Worm (Caenorhabditis elegans) whole organism, young adult: ENCODE data around the gene ZC155.2.
A peak's percentile ranks its signal among the peaks of the same experiment; 100 is the strongest.

Source experiments
- B0035.1 ChIP-seq: sonication (generic microtip); optimal IDR thresholded peaks from 2 replicates; lab custom pipeline; 2016; ENCODE audit warnings: missing genetic modification characterization, mild to moderate bottlenecking, missing compliant biosample characterization, missing genotype, missing genetic modification reagents
- B0261.1 ChIP-seq: sonication (generic microtip); optimal IDR thresholded peaks from 2 replicates; lab custom pipeline; 2016; ENCODE audit warnings: mild to moderate bottlenecking, missing genetic modification characterization, moderate library complexity, missing compliant biosample characterization
- C17E4.6 ChIP-seq: fragments of 200-800 bp; sonication (Bioruptor generic); IDR thresholded peaks from 2 replicates; pipeline ENCODE4 v1.3.6; 2022; ENCODE audit warnings: missing genetic modification reagents, missing genetic modification characterization, missing compliant biosample characterization
- D2030.7 ChIP-seq: fragments of 200-800 bp; sonication (Bioruptor generic); IDR thresholded peaks from 2 replicates; pipeline ENCODE4 v1.3.6; 2022; ENCODE audit warnings: missing genetic modification reagents, missing genetic modification characterization, missing compliant biosample characterization
- F22D6.2 ChIP-seq: sonication (generic microtip); optimal IDR thresholded peaks from 2 replicates; lab custom pipeline; 2016; ENCODE audit warnings: mild to moderate bottlenecking, missing genetic modification characterization, missing compliant biosample characterization
- F39B2.1 ChIP-seq: fragments of 200-800 bp; sonication (Bioruptor generic); IDR thresholded peaks from 2 replicates; pipeline ENCODE4 v1.3.6; 2022; ENCODE audit warnings: missing genetic modification reagents, missing genetic modification characterization, missing compliant biosample characterization
- F49E8.2 ChIP-seq: sonication (generic microtip); optimal IDR thresholded peaks from 3 replicates; lab custom pipeline; 2017; ENCODE audit warnings: missing genetic modification characterization, mild to moderate bottlenecking, missing compliant biosample characterization, antibody characterized with exemption, moderate library complexity; ENCODE audit not compliant: insufficient read depth
- ZK185.1 ChIP-seq: sonication (generic microtip); optimal IDR thresholded peaks from 2 replicates; lab custom pipeline; 2016; ENCODE audit warnings: mild to moderate bottlenecking, missing genetic modification characterization, missing compliant biosample characterization; ENCODE audit not compliant: poor library complexity, severe bottlenecking
- ama-1 ChIP-seq, 3 experiments: fragments of 150-350 bp in 1 of 3; sonication (generic microtip) in 2 of 3; optimal IDR thresholded peaks; 2 replicates each; lab custom pipeline; 2014 to 2018; ENCODE audit warnings: missing biosample characterization in 2 of 3, missing genetic modification characterization in 2 of 3, missing genetic modification reagents in 2 of 3
- athp-1 ChIP-seq: sonication (generic microtip); optimal IDR thresholded peaks from 2 replicates; lab custom pipeline; 2017; ENCODE audit warnings: mild to moderate bottlenecking, missing genetic modification characterization, missing compliant biosample characterization
- attf-3 ChIP-seq: fragments of 200-800 bp; sonication (Bioruptor generic); conservative IDR thresholded peaks from 2 replicates; pipeline ENCODE4 v1.3.6; 2022; ENCODE audit warnings: missing genetic modification reagents, missing genetic modification characterization, missing compliant biosample characterization
- bed-1 ChIP-seq: fragments of 200-800 bp; sonication (Bioruptor generic); IDR thresholded peaks from 2 replicates; pipeline ENCODE4 v1.3.6; 2022; ENCODE audit warnings: missing genetic modification reagents, missing genetic modification characterization, missing compliant biosample characterization
- cebp-2 ChIP-seq: fragments of 200-800 bp; sonication (Bioruptor generic); IDR thresholded peaks from 2 replicates; pipeline ENCODE4 v1.3.6; 2022; ENCODE audit warnings: missing genetic modification characterization, missing compliant biosample characterization
- ceh-27 ChIP-seq: fragments of 200-800 bp; sonication (Bioruptor generic); optimal IDR thresholded peaks from 2 replicates; lab custom pipeline; 2018; ENCODE audit warnings: mild to moderate bottlenecking, missing genetic modification characterization, moderate library complexity, missing compliant biosample characterization
- ceh-91 ChIP-seq: fragments of 200-800 bp; sonication (Bioruptor generic); IDR thresholded peaks from 2 replicates; pipeline ENCODE4 v1.3.6; 2022; ENCODE audit warnings: missing genetic modification reagents, missing genetic modification characterization, missing compliant biosample characterization
- efl-1 ChIP-seq: fragments of 150-350 bp; optimal IDR thresholded peaks from 2 replicates; lab custom pipeline; 2014; ENCODE audit warnings: missing biosample characterization, missing genetic modification reagents, missing genetic modification characterization
- egl-18 ChIP-seq: fragments of 200-800 bp; sonication (Bioruptor generic); IDR thresholded peaks from 2 replicates; pipeline ENCODE4 v1.3.6; 2022; ENCODE audit warnings: missing genetic modification reagents, missing genetic modification characterization, missing compliant biosample characterization
- egrh-3 ChIP-seq: fragments of 200-800 bp; sonication (Bioruptor generic); IDR thresholded peaks from 2 replicates; pipeline ENCODE4 v1.3.6; 2022; ENCODE audit warnings: missing genetic modification reagents, missing genetic modification characterization, missing compliant biosample characterization
- hmg-1.2 ChIP-seq: fragments of 200-800 bp; sonication (Bioruptor generic); IDR thresholded peaks from 2 replicates; pipeline ENCODE4 v1.3.6; 2022; ENCODE audit warnings: missing genetic modification reagents, missing genetic modification characterization, missing compliant biosample characterization
- lag-1 ChIP-seq: fragments of 200-800 bp; sonication (Bioruptor generic); IDR thresholded peaks from 2 replicates; pipeline ENCODE4 v1.3.6; 2022; ENCODE audit warnings: missing genetic modification reagents, missing genetic modification characterization, missing compliant biosample characterization
- let-526 ChIP-seq: fragments of 200-800 bp; sonication (Bioruptor generic); IDR thresholded peaks from 2 replicates; pipeline ENCODE4 v1.3.6; 2022; ENCODE audit warnings: missing genetic modification reagents, missing genetic modification characterization, missing compliant biosample characterization
- let-607 ChIP-seq, 2 experiments: fragments of 200-800 bp in 1 of 2; sonication (Bioruptor generic) in 1 of 2; sonication (generic microtip) in 1 of 2; optimal IDR thresholded peaks; 2 replicates each; lab custom pipeline; 2016 to 2018; ENCODE audit warnings: mild to moderate bottlenecking in 2 of 2, missing compliant biosample characterization in 2 of 2, missing genetic modification characterization in 2 of 2, moderate library complexity in 2 of 2, missing genotype in 1 of 2
- lsl-1 ChIP-seq: fragments of 200-800 bp; sonication (Bioruptor generic); optimal IDR thresholded peaks from 2 replicates; lab custom pipeline; 2018; ENCODE audit warnings: mild to moderate bottlenecking, missing genetic modification characterization, moderate library complexity, missing compliant biosample characterization
- madf-3 ChIP-seq: fragments of 200-800 bp; sonication (Bioruptor generic); IDR thresholded peaks from 2 replicates; pipeline ENCODE4 v1.3.6; 2022; ENCODE audit warnings: missing genetic modification reagents, missing genetic modification characterization, missing compliant biosample characterization
- madf-6 ChIP-seq: fragments of 200-800 bp; sonication (Bioruptor generic); IDR thresholded peaks from 2 replicates; pipeline ENCODE4 v1.3.6; 2022; ENCODE audit warnings: missing genetic modification reagents, missing genetic modification characterization, missing compliant biosample characterization
- mxl-1 ChIP-seq: sonication (generic microtip); optimal IDR thresholded peaks from 2 replicates; lab custom pipeline; 2016; ENCODE audit warnings: missing genetic modification characterization, missing compliant biosample characterization
- nfya-2 ChIP-seq: fragments of 200-800 bp; sonication (Bioruptor generic); IDR thresholded peaks from 2 replicates; pipeline ENCODE4 v1.3.6; 2022; ENCODE audit warnings: missing genetic modification reagents, missing genetic modification characterization, missing compliant biosample characterization
- nhr-120 ChIP-seq: fragments of 200-800 bp; sonication (Bioruptor generic); IDR thresholded peaks from 2 replicates; pipeline ENCODE4 v1.3.6; 2022; ENCODE audit warnings: missing genetic modification characterization, missing compliant biosample characterization
- nhr-179 ChIP-seq: sonication (generic microtip); optimal IDR thresholded peaks from 2 replicates; lab custom pipeline; 2016; ENCODE audit warnings: mild to moderate bottlenecking, missing genetic modification characterization, missing compliant biosample characterization
- pbrm-1 ChIP-seq: fragments of 200-800 bp; sonication (Bioruptor generic); IDR thresholded peaks from 2 replicates; pipeline ENCODE4 v1.3.6; 2022; ENCODE audit warnings: missing genetic modification reagents, missing genetic modification characterization, missing compliant biosample characterization
- rec-8 ChIP-seq, 2 experiments: sonication (generic microtip); optimal IDR thresholded peaks; 2 replicates each; lab custom pipeline; 2016; ENCODE audit warnings: mild to moderate bottlenecking in 2 of 2, missing genetic modification characterization in 2 of 2, missing genetic modification reagents in 2 of 2, missing genotype in 2 of 2, missing biosample characterization in 1 of 2, missing compliant biosample characterization in 1 of 2, moderate library complexity in 1 of 2
- repo-1 ChIP-seq: sonication (generic microtip); optimal IDR thresholded peaks from 2 replicates; lab custom pipeline; 2017; ENCODE audit warnings: mild to moderate bottlenecking, missing genetic modification characterization, missing compliant biosample characterization
- snpc-4 ChIP-seq, 5 experiments: fragments of 150-350 bp in 1 of 5; sonication (generic microtip) in 4 of 5; optimal IDR thresholded peaks; 2 replicates each; lab custom pipeline; 2014 to 2018; ENCODE audit warnings: missing genetic modification characterization in 5 of 5, missing biosample characterization in 3 of 5, antibody characterized with exemption in 2 of 5, mild to moderate bottlenecking in 2 of 5, missing compliant biosample characterization in 2 of 5, missing genotype in 2 of 5, moderate library complexity in 2 of 5, missing genetic modification reagents in 1 of 5
- tlf-1 ChIP-seq: fragments of 200-800 bp; sonication (Bioruptor generic); optimal IDR thresholded peaks from 2 replicates; lab custom pipeline; 2018; ENCODE audit warnings: mild to moderate bottlenecking, missing genetic modification characterization, missing compliant biosample characterization
- unc-130 ChIP-seq: sonication (generic microtip); optimal IDR thresholded peaks from 2 replicates; lab custom pipeline; 2016; ENCODE audit warnings: missing genetic modification reagents, missing genetic modification characterization, missing compliant biosample characterization
- xnd-1 ChIP-seq: sonication (generic microtip); optimal IDR thresholded peaks from 2 replicates; lab custom pipeline; 2016; ENCODE audit warnings: missing genotype, missing genetic modification reagents, missing genetic modification characterization, missing compliant biosample characterization
- zim-3 ChIP-seq: sonication (generic microtip); optimal IDR thresholded peaks from 2 replicates; lab custom pipeline; 2017; ENCODE audit warnings: mild to moderate bottlenecking, missing genetic modification characterization, moderate library complexity, missing compliant biosample characterization
- ztf-18 ChIP-seq: sonication (generic microtip); optimal IDR thresholded peaks from 2 replicates; lab custom pipeline; 2016; ENCODE audit warnings: missing genotype, mild to moderate bottlenecking, missing genetic modification characterization, missing compliant biosample characterization
- ztf-28 ChIP-seq: fragments of 200-800 bp; sonication (Bioruptor generic); IDR thresholded peaks from 2 replicates; pipeline ENCODE4 v1.3.6; 2022; ENCODE audit warnings: missing genetic modification reagents, missing genetic modification characterization, missing compliant biosample characterization
- ztf-6 ChIP-seq: fragments of 200-800 bp; sonication (Bioruptor generic); IDR thresholded peaks from 2 replicates; pipeline ENCODE4 v1.3.6; 2022; ENCODE audit warnings: missing genetic modification reagents, missing genetic modification characterization, missing compliant biosample characterization

The ZC155.2 gene

DNA sequence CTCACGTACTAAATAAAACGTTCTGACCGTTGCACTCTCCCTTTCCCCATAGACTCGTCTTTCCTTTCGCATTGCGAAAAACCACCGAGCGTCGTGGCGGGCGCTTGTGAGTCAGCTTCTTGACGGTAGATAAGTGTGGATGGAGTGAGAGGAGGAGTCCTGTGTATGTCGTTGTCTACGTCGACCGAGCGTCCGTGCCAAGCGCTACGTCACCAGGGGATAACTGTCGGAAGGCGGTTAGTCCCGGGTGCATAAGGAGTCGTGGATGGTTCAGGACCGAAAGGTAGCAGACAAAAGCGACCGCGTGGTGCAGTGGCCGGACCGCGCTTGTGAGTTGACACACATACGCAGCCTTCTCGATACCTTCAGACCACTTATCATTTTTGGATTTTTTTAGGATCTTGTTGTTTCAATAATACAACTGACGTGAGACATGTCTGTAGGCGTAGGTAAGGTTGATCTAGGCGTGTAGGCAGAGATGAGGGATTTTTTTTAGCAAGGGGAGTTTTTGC, 7.6 kb upstream of the ZC155.2 start (continued):
- peak; percentile 92 for TF ChIP-seq D2030.7 (GFP tag; lab: Robert Waterston, UW)
- TF ChIP-seq ztf-28 (GFP tag; lab: Robert Waterston, UW): 0 out of 2 replicates have a peak, but pooled peaks have one; percentile 30
- TF ChIP-seq ztf-6 (GFP tag; lab: Robert Waterston, UW): 0 out of 2 replicates have a peak, but pooled peaks have one; percentile 5

DNA sequence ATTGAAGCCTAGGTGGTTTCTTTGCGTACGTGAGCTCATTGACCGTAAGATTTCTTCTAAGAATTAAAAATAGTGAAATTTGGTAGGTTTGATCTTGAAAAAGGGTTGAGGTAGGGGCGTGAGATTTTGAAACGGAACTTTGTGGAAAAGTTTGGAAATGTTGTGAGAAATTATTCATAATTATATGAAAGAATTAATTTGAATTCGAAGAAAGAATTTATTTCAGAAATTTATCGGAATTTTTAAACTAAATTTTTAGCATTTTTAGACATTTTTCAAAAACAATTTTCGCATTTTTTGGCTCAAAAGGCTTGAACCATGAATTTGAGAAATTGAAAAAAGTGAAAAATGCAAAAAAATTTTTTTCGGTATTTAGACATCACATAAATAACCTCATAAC, 4.6 kb upstream of the ZC155.2 start:
- TF ChIP-seq snpc-4 (GFP tag; optimal IDR thresholded peaks at IDR 0.05; lab: Kevin White, UChicago): no peak
- TF ChIP-seq snpc-4 (tag; optimal IDR thresholded peaks at IDR 0.05; lab: Kevin White, UChicago): no peak
- TF ChIP-seq bed-1: no peak
- TF ChIP-seq egrh-3 (GFP tag; lab: Robert Waterston, UW): no peak
- TF ChIP-seq pbrm-1 (GFP tag; lab: Robert Waterston, UW): no peak
- TF ChIP-seq let-607 (tag; optimal IDR thresholded peaks at IDR 0.05; lab: Kevin White, UChicago): no peak
- TF ChIP-seq nfya-2 (GFP tag; lab: Robert Waterston, UW): no peak
- no peak for TF ChIP-seq lag-1 (GFP tag; lab: Robert Waterston, UW)
- TF ChIP-seq hmg-1.2 (GFP tag; lab: Robert Waterston, UW): no peak
- TF ChIP-seq unc-130 (GFP tag; lab: Kevin White, UChicago): no peak
- no peak for TF ChIP-seq rec-8 (tag; optimal IDR thresholded peaks at IDR 0.05; lab: Kevin White, UChicago)

DNA sequence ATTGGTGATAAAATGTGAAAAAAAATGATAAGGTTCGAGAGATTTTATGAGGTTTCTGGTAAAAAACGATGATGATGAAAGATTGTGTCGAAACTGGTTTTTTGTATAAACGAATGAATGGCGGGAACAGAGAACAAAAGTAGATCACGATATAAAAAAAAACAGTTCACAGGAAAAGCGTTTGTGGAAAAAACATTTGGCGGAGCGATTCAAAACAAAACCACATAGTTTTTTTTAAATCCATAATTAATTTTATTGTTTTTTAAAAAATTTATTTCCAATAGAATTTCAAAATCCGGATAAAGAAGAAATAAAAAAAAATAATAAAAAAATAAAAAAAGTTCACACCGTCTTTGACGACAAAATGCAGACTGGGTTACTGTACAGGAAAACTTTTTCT, 3.4 kb upstream of the ZC155.2 start, which contains the start of gene ZC155.4:
Gene ZC155.4 (minus strand): TSS at position 101 of the 400 bp plus-strand sequence.
- TF ChIP-seq F22D6.2 (no peak), B0261.1 (tag; lab: Kevin White, UChicago) (no peak), mxl-1 (tag; lab: Kevin White, UChicago) (no peak), cebp-2 (GFP tag; lab: Robert Waterston, UW) (no peak), ceh-27 (no peak), attf-3 (no peak), bed-1 (no peak), zim-3 (no peak), B0035.1 (tag; lab: Kevin White, UChicago) (no peak), efl-1 (GFP tag; lab: Kevin White, UChicago) (peak; percentile 42), lsl-1 (GFP tag; lab: Kevin White, UChicago) (peak; percentile 67)
- TF ChIP-seq, all 124 proteins: peak for 2

DNA sequence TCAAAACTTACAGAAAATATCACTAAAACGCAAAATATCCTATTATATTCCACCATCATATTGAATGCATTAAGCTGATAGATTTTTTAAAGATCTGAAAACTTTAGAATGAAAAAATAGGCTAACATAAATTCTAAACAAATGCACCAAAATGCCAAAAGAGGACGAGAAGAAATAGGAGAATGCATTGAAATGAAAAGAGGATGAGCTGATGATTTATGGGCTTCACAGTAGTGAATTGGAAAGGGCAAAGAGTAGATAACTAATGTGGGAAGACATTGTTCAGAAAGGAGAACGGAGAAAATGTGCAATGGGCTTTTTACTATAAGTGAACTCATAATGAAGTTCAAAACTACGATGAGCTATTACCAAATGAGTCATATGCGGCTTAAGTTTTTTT, 1.3 kb upstream of the ZC155.2 start, which contains the start of gene cutl-19:
Gene cutl-19 (minus strand): TSS at position 101 of the 400 bp plus-strand sequence.
- TF ChIP-seq ZK185.1 (tag; lab: Kevin White, UChicago) (no peak), nhr-179 (no peak), let-526 (GFP tag; lab: Robert Waterston, UW) (no peak), madf-6 (GFP tag; lab: Robert Waterston, UW) (no peak), ama-1 (optimal IDR thresholded peaks at IDR 0.05; lab: Kevin White, UChicago) (no peak), ama-1 (GFP tag; optimal IDR thresholded peaks at IDR 0.05; lab: Kevin White, UChicago) (no peak)
- TF ChIP-seq, all 124 proteins: peak for 0

DNA sequence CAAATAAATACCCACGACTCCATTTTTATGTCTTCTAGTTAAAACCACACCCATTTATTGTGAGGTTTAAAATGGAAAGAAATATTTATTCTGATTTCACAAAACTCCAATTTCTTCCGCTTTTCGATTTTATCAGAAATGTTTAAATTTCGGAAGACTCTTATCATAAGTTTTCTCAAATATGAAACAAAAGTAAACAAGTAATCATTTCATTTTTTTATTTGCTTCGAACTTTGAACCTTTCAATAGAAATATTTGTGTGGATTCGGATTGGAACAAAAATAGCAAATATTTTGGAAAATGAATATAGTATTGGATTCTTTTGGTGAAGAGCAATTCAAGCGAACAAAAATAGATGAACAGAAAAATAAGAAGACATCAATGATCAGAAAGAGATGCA, 3.0 kb downstream of the ZC155.2 start:
- no peak for TF ChIP-seq B0261.1 (tag; lab: Kevin White, UChicago)
- no peak for TF ChIP-seq xnd-1 (tag; lab: Kevin White, UChicago)
- no peak for TF ChIP-seq C17E4.6 (GFP tag; lab: Robert Waterston, UW)
- no peak for TF ChIP-seq lag-1 (GFP tag; lab: Robert Waterston, UW)
- TF ChIP-seq ceh-91 (GFP tag; lab: Robert Waterston, UW): no peak
- TF ChIP-seq egl-18: no peak
- no peak for TF ChIP-seq F49E8.2
- no peak for TF ChIP-seq tlf-1 (GFP tag; lab: Kevin White, UChicago)
- no peak for TF ChIP-seq madf-3
- no peak for TF ChIP-seq unc-130 (GFP tag; lab: Kevin White, UChicago)
- no peak for TF ChIP-seq athp-1 (tag; lab: Kevin White, UChicago)
- TF ChIP-seq nhr-179: no peak
- TF ChIP-seq F39B2.1 (GFP tag; lab: Robert Waterston, UW): no peak
- no peak for TF ChIP-seq repo-1 (tag; lab: Kevin White, UChicago)
- no peak for TF ChIP-seq ztf-18 (tag; lab: Kevin White, UChicago)
- TF ChIP-seq nhr-120 (GFP tag; lab: Robert Waterston, UW): no peak
- no peak for TF ChIP-seq attf-3
